Fruit fly (Drosophila melanogaster) whole organism, embryonic: ENCODE data around the gene CstF64.

ENCODE experiments used
- Abd-B ChIP-seq: fragments of 200-800 bp; sonication (Bioruptor generic); optimal IDR thresholded peaks from 2 replicates; lab custom pipeline; 2018; ENCODE audit warnings: missing biosample characterization, mild to moderate bottlenecking, missing genetic modification characterization, moderate library complexity
- CG10209 ChIP-seq: fragments of 200-800 bp; sonication (Bioruptor generic); optimal IDR thresholded peaks from 3 replicates; lab custom pipeline; 2017; ENCODE audit warnings: missing biosample characterization, mild to moderate bottlenecking, missing genetic modification characterization, missing genetic modification reagents
- CG10267 ChIP-seq: fragments of 200-800 bp; sonication (Bioruptor generic); optimal IDR thresholded peaks from 2 replicates; lab custom pipeline; 2018; ENCODE audit warnings: missing biosample characterization, mild to moderate bottlenecking, missing genetic modification characterization, moderate library complexity
- CG10979 ChIP-seq: fragments of 200-800 bp; sonication (Bioruptor generic); optimal IDR thresholded peaks from 2 replicates; lab custom pipeline; 2018; ENCODE audit warnings: missing biosample characterization, mild to moderate bottlenecking, missing genetic modification characterization, moderate library complexity
- CG11695 ChIP-seq: fragments of 200-800 bp; sonication (Bioruptor generic); IDR thresholded peaks from 3 replicates; pipeline ENCODE4 v1.3.6; 2022; ENCODE audit warnings: missing biosample characterization, missing genetic modification characterization
- CG12155 ChIP-seq: fragments of 200-800 bp; sonication (Bioruptor generic); optimal IDR thresholded peaks from 3 replicates; lab custom pipeline; 2016; ENCODE audit warnings: missing biosample characterization, missing genetic modification characterization
- CG12659 ChIP-seq: fragments of 200-800 bp; sonication (Bioruptor generic); optimal IDR thresholded peaks from 3 replicates; lab custom pipeline; 2017; ENCODE audit warnings: mild to moderate bottlenecking, missing biosample characterization, missing genetic modification reagents, missing genetic modification characterization
- CG12942 ChIP-seq: fragments of 200-800 bp; sonication (Bioruptor generic); optimal IDR thresholded peaks from 3 replicates; lab custom pipeline; 2016; ENCODE audit warnings: missing biosample characterization, missing genetic modification characterization
- CG13775 ChIP-seq: fragments of 200-800 bp; sonication (Bioruptor generic); optimal IDR thresholded peaks from 3 replicates; lab custom pipeline; 2017; ENCODE audit warnings: missing biosample characterization, mild to moderate bottlenecking, missing genetic modification characterization
- CG15514 ChIP-seq: fragments of 200-800 bp; sonication (Bioruptor generic); optimal IDR thresholded peaks from 3 replicates; lab custom pipeline; 2017; ENCODE audit warnings: missing biosample characterization, missing genetic modification characterization, mild to moderate bottlenecking, moderate library complexity, missing genetic modification reagents
- CG16813 ChIP-seq: fragments of 200-800 bp; sonication (Bioruptor generic); IDR thresholded peaks from 3 replicates; pipeline ENCODE4 v1.3.6; 2022; ENCODE audit warnings: missing biosample characterization, missing genetic modification characterization; ENCODE audit not compliant: partially characterized antibody
- CG17802 ChIP-seq: fragments of 200-800 bp; sonication (Bioruptor generic); optimal IDR thresholded peaks from 2 replicates; lab custom pipeline; 2018; ENCODE audit warnings: missing biosample characterization, mild to moderate bottlenecking, missing genetic modification characterization, moderate library complexity
- CG18011 ChIP-seq: fragments of 200-800 bp; sonication (Bioruptor generic); optimal IDR thresholded peaks from 2 replicates; lab custom pipeline; 2017; ENCODE audit warnings: missing biosample characterization, missing genetic modification characterization, mild to moderate bottlenecking, moderate library complexity, missing genotype
- CG18764 ChIP-seq: fragments of 200-800 bp; sonication (Bioruptor generic); optimal IDR thresholded peaks from 3 replicates; lab custom pipeline; 2016; ENCODE audit warnings: missing biosample characterization, missing genetic modification characterization
- CG2116 ChIP-seq: fragments of 200-800 bp; sonication (Bioruptor generic); optimal IDR thresholded peaks from 3 replicates; lab custom pipeline; 2018; ENCODE audit warnings: missing biosample characterization, mild to moderate bottlenecking, missing genetic modification characterization
- CG30403 ChIP-seq: fragments of 200-800 bp; sonication (Bioruptor generic); optimal IDR thresholded peaks from 3 replicates; lab custom pipeline; 2016; ENCODE audit warnings: missing biosample characterization, missing genetic modification characterization
- CG31365 ChIP-seq: fragments of 200-800 bp; sonication (Bioruptor generic); optimal IDR thresholded peaks from 2 replicates; lab custom pipeline; 2018; ENCODE audit warnings: missing biosample characterization, mild to moderate bottlenecking, missing genetic modification characterization
- CG4707 ChIP-seq: fragments of 200-800 bp; sonication (Bioruptor generic); optimal IDR thresholded peaks from 2 replicates; lab custom pipeline; 2018; ENCODE audit warnings: missing biosample characterization, mild to moderate bottlenecking, missing genetic modification characterization, moderate library complexity
- CG7357 ChIP-seq: fragments of 200-800 bp; sonication (Bioruptor generic); IDR thresholded peaks from 3 replicates; pipeline ENCODE4 v1.3.6; 2022; ENCODE audit warnings: missing biosample characterization, missing genetic modification characterization
- CG7745 ChIP-seq: fragments of 200-800 bp; sonication (Bioruptor generic); optimal IDR thresholded peaks from 2 replicates; lab custom pipeline; 2018; ENCODE audit warnings: missing biosample characterization, mild to moderate bottlenecking, missing genetic modification characterization, moderate library complexity
- CoRest ChIP-seq: fragments of 200-800 bp; sonication (Bioruptor generic); optimal IDR thresholded peaks from 3 replicates; lab custom pipeline; 2018; ENCODE audit warnings: missing biosample characterization, mild to moderate bottlenecking, missing genetic modification characterization, moderate library complexity
- Dll ChIP-seq: fragments of 200-800 bp; sonication (Bioruptor generic); IDR thresholded peaks from 4 replicates; pipeline ENCODE4 v1.3.6; 2022; ENCODE audit warnings: missing biosample characterization, missing genetic modification characterization; ENCODE audit not compliant: partially characterized antibody
- GATAe ChIP-seq: fragments of 200-800 bp; sonication (Bioruptor generic); conservative IDR thresholded peaks from 2 replicates; pipeline ENCODE4 v1.3.6; 2022; ENCODE audit warnings: missing biosample characterization, missing genetic modification characterization
- Hr78 ChIP-seq, 2 experiments: fragments of 200-800 bp in 1 of 2; fragments of >200 bp in 1 of 2; sonication (Bioruptor generic) in 1 of 2; optimal IDR thresholded peaks; 2 replicates each; lab custom pipeline; 2017 to 2019; ENCODE audit warnings: missing biosample characterization in 2 of 2, missing genetic modification characterization in 2 of 2, mild to moderate bottlenecking in 1 of 2, moderate library complexity in 1 of 2
- Jarid2 ChIP-seq: fragments of 200-800 bp; sonication (Bioruptor generic); optimal IDR thresholded peaks from 3 replicates; lab custom pipeline; 2017; ENCODE audit warnings: mild to moderate bottlenecking, missing biosample characterization, missing genetic modification reagents, missing genetic modification characterization
- Kr ChIP-seq: fragments of 200-800 bp; sonication (Bioruptor generic); optimal IDR thresholded peaks from 2 replicates; lab custom pipeline; 2017; ENCODE audit warnings: missing biosample characterization, mild to moderate bottlenecking, missing genetic modification characterization
- NC2β ChIP-seq: fragments of 200-800 bp; sonication (Bioruptor generic); optimal IDR thresholded peaks from 2 replicates; lab custom pipeline; 2016; ENCODE audit warnings: missing biosample characterization, missing genetic modification characterization
- Nf-YA ChIP-seq: fragments of 200-800 bp; sonication (Bioruptor generic); IDR thresholded peaks from 2 replicates; pipeline ENCODE4 v1.3.6; 2022; ENCODE audit warnings: missing biosample characterization, missing genetic modification characterization
- YL-1 ChIP-seq: fragments of 200-800 bp; sonication (Bioruptor generic); optimal IDR thresholded peaks from 3 replicates; lab custom pipeline; 2017; ENCODE audit warnings: missing biosample characterization, mild to moderate bottlenecking, missing genetic modification characterization
- az2 ChIP-seq: fragments of 200-800 bp; sonication (Bioruptor generic); optimal IDR thresholded peaks from 3 replicates; lab custom pipeline; 2016; ENCODE audit warnings: missing biosample characterization, missing genetic modification characterization
- ci ChIP-seq: fragments of 200-800 bp; sonication (Bioruptor generic); IDR thresholded peaks from 3 replicates; pipeline ENCODE4 v1.3.6; 2022; ENCODE audit warnings: missing biosample characterization, missing genetic modification characterization
- fru ChIP-seq: fragments of >200 bp; optimal IDR thresholded peaks from 2 replicates; lab custom pipeline; 2017
- ftz-f1 ChIP-seq: fragments of 200-800 bp; sonication (Bioruptor generic); optimal IDR thresholded peaks from 2 replicates; lab custom pipeline; 2016; ENCODE audit warnings: missing biosample characterization, missing genetic modification characterization
- gcm ChIP-seq: fragments of 200-800 bp; sonication (Bioruptor generic); optimal IDR thresholded peaks from 2 replicates; lab custom pipeline; 2019; ENCODE audit warnings: missing biosample characterization, mild to moderate bottlenecking, missing genetic modification characterization, moderate library complexity
- gfzf ChIP-seq: fragments of 200-800 bp; sonication (Bioruptor generic); optimal IDR thresholded peaks from 2 replicates; lab custom pipeline; 2016; ENCODE audit warnings: missing biosample characterization, mild to moderate bottlenecking, missing genetic modification characterization, moderate library complexity
- grn ChIP-seq: fragments of 200-800 bp; sonication (Bioruptor generic); optimal IDR thresholded peaks from 3 replicates; lab custom pipeline; 2017; ENCODE audit warnings: missing biosample characterization, missing genetic modification characterization
- gro ChIP-seq: fragments of 200-800 bp; sonication (Bioruptor generic); optimal IDR thresholded peaks from 2 replicates; lab custom pipeline; 2016; ENCODE audit warnings: missing biosample characterization, missing genetic modification characterization
- inv ChIP-seq: fragments of 200-800 bp; sonication (Bioruptor generic); IDR thresholded peaks from 2 replicates; pipeline ENCODE4 v1.3.6; 2022; ENCODE audit warnings: missing biosample characterization, missing genetic modification characterization; ENCODE audit not compliant: partially characterized antibody
- kah ChIP-seq: fragments of 200-800 bp; sonication (Bioruptor generic); optimal IDR thresholded peaks from 2 replicates; lab custom pipeline; 2018; ENCODE audit warnings: missing biosample characterization, mild to moderate bottlenecking, missing genetic modification characterization
- lola ChIP-seq, 3 experiments: fragments of >200 bp in 2 of 3; fragments of 200-800 bp in 1 of 3; sonication (Bioruptor generic) in 1 of 3; optimal IDR thresholded peaks; 2 replicates each; lab custom pipeline; 2017 to 2019; ENCODE audit warnings: missing biosample characterization in 3 of 3, missing genetic modification characterization in 3 of 3, mild to moderate bottlenecking in 1 of 3, moderate library complexity in 1 of 3
- mirr ChIP-seq: fragments of 200-800 bp; sonication (Bioruptor generic); optimal IDR thresholded peaks from 3 replicates; lab custom pipeline; 2018; ENCODE audit warnings: missing biosample characterization, mild to moderate bottlenecking, missing genetic modification characterization
- nerfin-1 ChIP-seq: fragments of 200-800 bp; sonication (Bioruptor generic); optimal IDR thresholded peaks from 3 replicates; lab custom pipeline; 2019; ENCODE audit warnings: missing biosample characterization, mild to moderate bottlenecking, missing genetic modification characterization, moderate library complexity
- scrt ChIP-seq: fragments of 200-800 bp; sonication (Bioruptor generic); optimal IDR thresholded peaks from 2 replicates; lab custom pipeline; 2018; ENCODE audit warnings: missing biosample characterization, mild to moderate bottlenecking, missing genetic modification characterization, moderate library complexity
- sd ChIP-seq: fragments of 200-800 bp; sonication (Bioruptor generic); optimal IDR thresholded peaks from 3 replicates; lab custom pipeline; 2018; ENCODE audit warnings: missing biosample characterization, mild to moderate bottlenecking, missing genetic modification characterization, moderate library complexity
- stwl ChIP-seq: fragments of 200-800 bp; sonication (Bioruptor generic); optimal IDR thresholded peaks from 3 replicates; lab custom pipeline; 2018; ENCODE audit warnings: missing biosample characterization, mild to moderate bottlenecking, missing genetic modification characterization, moderate library complexity
- tup ChIP-seq: fragments of 200-800 bp; sonication (Bioruptor generic); optimal IDR thresholded peaks from 2 replicates; lab custom pipeline; 2016; ENCODE audit warnings: missing biosample characterization, mild to moderate bottlenecking, missing genetic modification characterization, moderate library complexity
- vnd ChIP-seq: fragments of 200-800 bp; sonication (Bioruptor generic); IDR thresholded peaks from 3 replicates; pipeline ENCODE4 v1.3.6; 2022; ENCODE audit warnings: missing biosample characterization, missing genetic modification characterization; ENCODE audit not compliant: partially characterized antibody

The CstF64 gene

dm6 chr3R:18671112-18671729 is 11.8 kb downstream of the CstF64 start, which contains the start of gene CG31230 (continued):
- TF ChIP-seq CG15514 (GFP tag; lab: Kevin White, UChicago) (no peak), fru (lab: Kevin White, UChicago) (no peak), ci (no peak), Nf-YA (no peak), GATAe (GFP tag; lab: Robert Waterston, UW) (peak; percentile 71; the same call in 1 of the 2 replicates), NC2β (GFP tag; lab: Kevin White, UChicago) (no peak), gro (GFP tag; lab: Kevin White, UChicago) (no peak), mirr (GFP tag; lab: Kevin White, UChicago) (peak; percentile 0), sd (tag; lab: Kevin White, UChicago) (peak; percentile 94), CG4707 (GFP tag; lab: Kevin White, UChicago) (no peak), Jarid2 (GFP tag; lab: Kevin White, UChicago) (peak; percentile 50), CG11695 (GFP tag; lab: Robert Waterston, UW) (peak; percentile 13; the same call in 1 of the 3 replicates), CG16813 (GFP tag; lab: Robert Waterston, UW) (no peak), lola (GFP tag; optimal IDR thresholded peaks at IDR 0.05; lab: Kevin White, UChicago) (no peak), Dll (no peak), grn (GFP tag; lab: Kevin White, UChicago) (peak; percentile 4), Hr78 (GFP tag; optimal IDR thresholded peaks at IDR 0.05; lab: Kevin White, UChicago) (peak in 1 of 2 experiments; percentile 30), tup (GFP tag; lab: Kevin White, UChicago) (no peak), CG12942 (no peak)

dm6 chr3R:18677500-18677940 is 18.1 kb downstream of the CstF64 start, which contains the start of the genes dind and CG7706:
Gene dind, minus strand, starts transcription at chr3R:18677539.
Gene CG7706, plus strand, starts transcription at chr3R:18677818.
- TF ChIP-seq ftz-f1 (peak; percentile 26), CG12155 (peak; percentile 0), gcm (GFP tag; lab: Kevin White, UChicago) (peak; percentile 2), YL-1 (GFP tag; lab: Kevin White, UChicago) (peak; percentile 50), gfzf (GFP tag; lab: Kevin White, UChicago) (peak; percentile 72), Abd-B (GFP tag; lab: Kevin White, UChicago) (peak; percentile 7), CG10979 (tag; lab: Kevin White, UChicago) (peak; percentile 6), scrt (GFP tag; lab: Kevin White, UChicago) (peak; percentile 69), vnd (GFP tag; lab: Robert Waterston, UW) (no peak), az2 (GFP tag; lab: Kevin White, UChicago) (no peak), CG18764 (GFP tag; lab: Kevin White, UChicago) (no peak), mirr (GFP tag; lab: Kevin White, UChicago) (no peak), CG15514 (GFP tag; lab: Kevin White, UChicago) (peak; percentile 9), CG31365 (tag; lab: Kevin White, UChicago) (no peak), stwl (tag; lab: Kevin White, UChicago) (peak; percentile 73), CG10267 (tag; lab: Kevin White, UChicago) (peak; percentile 90), inv (GFP tag; lab: Robert Waterston, UW) (no peak), CoRest (peak; percentile 44), CG7745 (tag; lab: Kevin White, UChicago) (peak; percentile 78), Kr (no peak), nerfin-1 (tag; lab: Kevin White, UChicago) (peak; percentile 99), kah (GFP tag; lab: Kevin White, UChicago) (no peak), CG30403 (GFP tag; lab: Kevin White, UChicago) (peak; percentile 12), CG2116 (GFP tag; lab: Kevin White, UChicago) (peak; percentile 54), CG7357 (GFP tag; lab: Robert Waterston, UW) (peak; percentile 40; the same call in 1 of the 3 replicates), CG12659 (GFP tag; lab: Kevin White, UChicago) (peak; percentile 47), CG13775 (GFP tag; lab: Kevin White, UChicago) (peak; percentile 15), CG18011 (GFP tag; lab: Kevin White, UChicago) (peak; percentile 42), CG17802 (peak; percentile 59), CG10209 (GFP tag; lab: Kevin White, UChicago) (no peak)
